Worm (Caenorhabditis elegans) whole organism, L1 larva: Measurements from ENCODE around the gene C23F12.9.

Experiments used
- C34B4.2 ChIP-seq: sonication (generic microtip); optimal IDR thresholded peaks from 2 replicates; lab custom pipeline; 2017; ENCODE audit warnings: mild to moderate bottlenecking, missing genetic modification characterization, missing compliant biosample characterization
- aly-2 ChIP-seq: fragments of 150-350 bp; optimal IDR thresholded peaks from 2 replicates; lab custom pipeline; 2014; ENCODE audit warnings: missing biosample characterization, missing genetic modification characterization
- blmp-1 ChIP-seq: fragments of 150-350 bp; optimal IDR thresholded peaks from 2 replicates; lab custom pipeline; 2014; ENCODE audit warnings: missing biosample characterization, missing genetic modification characterization
- ceh-63 ChIP-seq: fragments of 200-800 bp; sonication (Bioruptor generic); optimal IDR thresholded peaks from 2 replicates; lab custom pipeline; 2018; ENCODE audit warnings: mild to moderate bottlenecking, missing genetic modification characterization, missing compliant biosample characterization
- ceh-82 ChIP-seq, 3 experiments: fragments of 150-350 bp in 1 of 3; sonication (generic microtip) in 2 of 3; optimal IDR thresholded peaks; 2 replicates each; lab custom pipeline; 2014 to 2017; ENCODE audit warnings: missing biosample characterization in 3 of 3, missing genetic modification characterization in 3 of 3
- efl-1 ChIP-seq, 4 experiments: fragments of 150-350 bp; optimal IDR thresholded peaks in 3 of 4; peaks in 1 of 4; 1 replicate in 1 of 4; 2 replicates in 3 of 4; lab custom pipeline; 2014; ENCODE audit warnings: missing biosample characterization in 2 of 4, missing genetic modification characterization in 2 of 4, missing genetic modification reagents in 2 of 4
- efl-3 ChIP-seq: fragments of 200-800 bp; sonication (Bioruptor generic); optimal IDR thresholded peaks from 2 replicates; lab custom pipeline; 2018; ENCODE audit warnings: mild to moderate bottlenecking, missing genetic modification characterization, missing compliant biosample characterization
- egl-13 ChIP-seq: sonication (generic microtip); optimal IDR thresholded peaks from 2 replicates; lab custom pipeline; 2016; ENCODE audit warnings: missing genotype, missing genetic modification reagents, missing genetic modification characterization, missing compliant biosample characterization
- egl-27 ChIP-seq, 2 experiments: fragments of 150-350 bp in 1 of 2; sonication (generic microtip); optimal IDR thresholded peaks; 3 replicates each; lab custom pipeline; 2017 to 2018; ENCODE audit warnings: missing biosample characterization in 2 of 2, missing genetic modification characterization in 2 of 2, missing genetic modification reagents in 2 of 2
- elt-3 ChIP-seq, 6 experiments: fragments of 150-350 bp in 1 of 6; sonication (generic microtip); optimal IDR thresholded peaks; 2 replicates each; lab custom pipeline; 2017 to 2018; ENCODE audit warnings: missing biosample characterization in 6 of 6, missing genetic modification characterization in 6 of 6, inconsistent platforms in 1 of 6
- fkh-10 ChIP-seq: sonication (generic microtip); optimal IDR thresholded peaks from 2 replicates; lab custom pipeline; 2017; ENCODE audit warnings: missing biosample characterization, missing genetic modification reagents, missing genetic modification characterization
- fkh-4 ChIP-seq: sonication (generic microtip); optimal IDR thresholded peaks from 2 replicates; lab custom pipeline; 2016; ENCODE audit warnings: missing compliant biosample characterization, missing genetic modification characterization, borderline replicate concordance
- hlh-17 ChIP-seq: fragments of 200-800 bp; sonication (Bioruptor generic); optimal IDR thresholded peaks from 2 replicates; lab custom pipeline; 2018; ENCODE audit warnings: missing genetic modification characterization, mild to moderate bottlenecking, missing compliant biosample characterization, moderate library complexity, borderline replicate concordance
- hpl-2 ChIP-seq: fragments of 150-350 bp; optimal IDR thresholded peaks from 2 replicates; lab custom pipeline; 2014; ENCODE audit warnings: missing biosample characterization, missing genetic modification reagents, missing genetic modification characterization
- lin-13 ChIP-seq: fragments of 150-350 bp; optimal IDR thresholded peaks from 2 replicates; lab custom pipeline; 2014; ENCODE audit warnings: missing biosample characterization, missing genetic modification reagents, missing genetic modification characterization
- lin-14 ChIP-seq: fragments of 200-800 bp; sonication (Bioruptor generic); optimal IDR thresholded peaks from 2 replicates; lab custom pipeline; 2018; ENCODE audit warnings: mild to moderate bottlenecking, missing genetic modification characterization, moderate library complexity, missing compliant biosample characterization
- lsy-2 ChIP-seq, 2 experiments: fragments of 150-350 bp; optimal IDR thresholded peaks; 2 replicates each; lab custom pipeline; 2014; ENCODE audit warnings: missing biosample characterization in 2 of 2, missing genetic modification characterization in 2 of 2
- mab-9 ChIP-seq: fragments of 200-800 bp; sonication (Bioruptor generic); IDR thresholded peaks from 2 replicates; pipeline ENCODE4 v1.3.6; 2022; ENCODE audit warnings: missing genetic modification reagents, missing genetic modification characterization, missing compliant biosample characterization
- mef-2 ChIP-seq: fragments of 150-350 bp; optimal IDR thresholded peaks from 2 replicates; lab custom pipeline; 2014; ENCODE audit warnings: missing biosample characterization, missing genetic modification characterization
- mep-1 ChIP-seq: fragments of 150-350 bp; optimal IDR thresholded peaks from 2 replicates; lab custom pipeline; 2014; ENCODE audit warnings: missing biosample characterization, missing genetic modification characterization
- nhr-12 ChIP-seq: sonication (generic microtip); optimal IDR thresholded peaks from 2 replicates; lab custom pipeline; 2017; ENCODE audit warnings: missing biosample characterization, missing genetic modification characterization
- nhr-19 ChIP-seq: fragments of 200-800 bp; sonication (Bioruptor generic); conservative IDR thresholded peaks from 2 replicates; pipeline ENCODE4 v1.3.6; 2022; ENCODE audit warnings: missing genetic modification characterization, missing compliant biosample characterization
- nhr-237 ChIP-seq: fragments of 150-350 bp; optimal IDR thresholded peaks from 2 replicates; lab custom pipeline; 2014; ENCODE audit warnings: missing biosample characterization, missing genetic modification characterization
- nhr-28 ChIP-seq: fragments of 150-350 bp; optimal IDR thresholded peaks from 2 replicates; lab custom pipeline; 2014; ENCODE audit warnings: missing biosample characterization, missing genetic modification characterization
- nhr-71 ChIP-seq: sonication (generic microtip); optimal IDR thresholded peaks from 2 replicates; lab custom pipeline; 2016; ENCODE audit warnings: mild to moderate bottlenecking, missing genetic modification characterization, moderate library complexity, missing compliant biosample characterization
- nhr-76 ChIP-seq: sonication (generic microtip); optimal IDR thresholded peaks from 2 replicates; lab custom pipeline; 2017; ENCODE audit warnings: missing biosample characterization, missing genetic modification characterization
- nhr-77 ChIP-seq: fragments of 150-350 bp; optimal IDR thresholded peaks from 2 replicates; lab custom pipeline; 2014; ENCODE audit warnings: missing biosample characterization, missing genetic modification characterization
- nhr-84 ChIP-seq: sonication (generic microtip); optimal IDR thresholded peaks from 2 replicates; lab custom pipeline; 2017; ENCODE audit warnings: missing biosample characterization, missing genetic modification characterization
- pax-3 ChIP-seq: fragments of 200-800 bp; sonication (Bioruptor generic); optimal IDR thresholded peaks from 2 replicates; lab custom pipeline; 2018; ENCODE audit warnings: mild to moderate bottlenecking, missing genetic modification characterization, moderate library complexity, missing compliant biosample characterization
- rnt-1 ChIP-seq: sonication (generic microtip); optimal IDR thresholded peaks from 2 replicates; lab custom pipeline; 2016; ENCODE audit warnings: mild to moderate bottlenecking, missing genetic modification characterization, moderate library complexity, missing compliant biosample characterization
- skn-1 ChIP-seq: fragments of 150-350 bp; optimal IDR thresholded peaks from 2 replicates; lab custom pipeline; 2014; ENCODE audit warnings: missing biosample characterization, missing genetic modification characterization
- sox-4 ChIP-seq: sonication (generic microtip); optimal IDR thresholded peaks from 2 replicates; lab custom pipeline; 2016; ENCODE audit warnings: missing genetic modification characterization, missing compliant biosample characterization
- swsn-7 ChIP-seq: sonication (generic microtip); optimal IDR thresholded peaks from 2 replicates; lab custom pipeline; 2016; ENCODE audit warnings: missing genetic modification characterization, missing compliant biosample characterization
- tbx-2 ChIP-seq: sonication (generic microtip); optimal IDR thresholded peaks from 2 replicates; lab custom pipeline; 2016; ENCODE audit warnings: missing genetic modification characterization, missing compliant biosample characterization
- tlp-1 ChIP-seq: fragments of 150-350 bp; optimal IDR thresholded peaks from 2 replicates; lab custom pipeline; 2014; ENCODE audit warnings: missing biosample characterization, missing genetic modification characterization
- unc-130 ChIP-seq: fragments of 150-350 bp; optimal IDR thresholded peaks from 2 replicates; lab custom pipeline; 2017; ENCODE audit warnings: missing biosample characterization, missing genetic modification characterization, inconsistent platforms
- unc-30 ChIP-seq: sonication (generic microtip); optimal IDR thresholded peaks from 2 replicates; lab custom pipeline; 2017; ENCODE audit warnings: missing biosample characterization, missing genetic modification characterization
- unc-86 ChIP-seq: sonication (generic microtip); optimal IDR thresholded peaks from 2 replicates; lab custom pipeline; 2016; ENCODE audit warnings: missing genetic modification characterization, missing compliant biosample characterization
- unc-98 ChIP-seq: fragments of 200-800 bp; sonication (Bioruptor generic); IDR thresholded peaks from 2 replicates; pipeline ENCODE4 v1.3.6; 2022; ENCODE audit warnings: missing genetic modification characterization, missing compliant biosample characterization
- zip-4 ChIP-seq: fragments of 200-800 bp; sonication (Bioruptor generic); optimal IDR thresholded peaks from 2 replicates; lab custom pipeline; 2018; ENCODE audit warnings: mild to moderate bottlenecking, missing genetic modification characterization, moderate library complexity, missing compliant biosample characterization
- ztf-11 ChIP-seq, 2 experiments: sonication (generic microtip); optimal IDR thresholded peaks; 2 replicates each; lab custom pipeline; 2016 to 2017; ENCODE audit warnings: missing genetic modification characterization in 2 of 2, missing biosample characterization in 1 of 2, missing compliant biosample characterization in 1 of 2
- ztf-4 ChIP-seq: fragments of 150-350 bp; optimal IDR thresholded peaks from 2 replicates; lab custom pipeline; 2014; ENCODE audit warnings: missing biosample characterization, missing genetic modification characterization

C23F12.9 gene

DNA sequence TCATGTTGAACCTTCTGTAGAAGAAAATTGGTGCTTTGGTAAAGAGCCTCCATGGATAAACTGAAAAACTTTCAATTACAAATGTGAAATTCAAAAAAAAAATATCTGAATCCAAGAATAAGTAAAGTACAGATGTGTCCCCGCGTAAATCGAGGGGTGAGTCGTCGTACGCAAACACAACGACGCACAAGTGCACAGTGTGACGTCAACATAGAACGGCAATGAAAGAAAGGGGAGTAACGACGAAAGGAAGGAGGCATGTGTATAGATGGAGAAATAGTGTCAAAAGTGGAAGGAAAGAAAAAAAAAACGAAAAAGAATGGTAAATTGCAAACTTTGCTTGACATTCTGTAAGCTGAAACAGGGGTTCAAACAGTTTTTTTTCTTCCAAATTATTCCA is 47.7 kb downstream of the C23F12.9 start, which contains the start of gene memb-1 (continued):
- TF ChIP-seq hlh-17 (GFP tag; lab: Kevin White, UChicago), result no peak
- TF ChIP-seq unc-98, result no peak
- TF ChIP-seq nhr-76 (tag; lab: Kevin White, UChicago), result no peak
- no peak for TF ChIP-seq fkh-4 (tag; lab: Kevin White, UChicago)
- TF ChIP-seq unc-86 (tag; lab: Kevin White, UChicago), result peak; percentile 38
- peak; percentile 86 for TF ChIP-seq mep-1 (tag; lab: Kevin White, UChicago)
- TF ChIP-seq efl-3 (GFP tag; lab: Kevin White, UChicago), result no peak
- peak; percentile 28 for TF ChIP-seq skn-1
- TF ChIP-seq tbx-2 (tag; lab: Kevin White, UChicago), result peak; percentile 42
- TF ChIP-seq nhr-19 (GFP tag; lab: Robert Waterston, UW), result no peak
- TF ChIP-seq rnt-1 (tag; lab: Kevin White, UChicago), result peak; percentile 70
- TF ChIP-seq nhr-71 (tag; lab: Kevin White, UChicago), result peak; percentile 69
- TF ChIP-seq mab-9, result no peak
- no peak for TF ChIP-seq nhr-28 (tag; lab: Kevin White, UChicago)
- no peak for TF ChIP-seq lin-13 (GFP tag; lab: Kevin White, UChicago)
- TF ChIP-seq mef-2 (tag; lab: Kevin White, UChicago), result no peak
- TF ChIP-seq lin-14, result peak; percentile 84
- TF ChIP-seq aly-2 (tag; lab: Kevin White, UChicago), result no peak
- TF ChIP-seq ztf-4, result no peak
- no peak for TF ChIP-seq hpl-2 (GFP tag; lab: Kevin White, UChicago)
- no peak for TF ChIP-seq egl-13
- TF ChIP-seq egl-27 (tag; optimal IDR thresholded peaks at IDR 0.05; lab: Kevin White, UChicago), result no peak
- no peak for TF ChIP-seq fkh-10 (GFP tag; lab: Kevin White, UChicago)
- peak in 1 of 2 experiments; percentile 14 for TF ChIP-seq ztf-11 (tag; optimal IDR thresholded peaks at IDR 0.05; lab: Kevin White, UChicago)
- no peak for TF ChIP-seq nhr-12 (tag; lab: Kevin White, UChicago)
- TF ChIP-seq efl-1 (optimal IDR thresholded peaks at IDR 0.05; lab: Kevin White, UChicago), result peak; percentile 48 to 51
- TF ChIP-seq efl-1 (GFP tag; optimal IDR thresholded peaks at IDR 0.05 in 1 of 2; lab: Kevin White, UChicago), result peak; percentile 11 to 94
- no peak for TF ChIP-seq C34B4.2
- TF ChIP-seq nhr-77 (tag; lab: Kevin White, UChicago), result peak; percentile 8
- TF ChIP-seq lsy-2 (tag; optimal IDR thresholded peaks at IDR 0.05; lab: Kevin White, UChicago), result peak; percentile 56 to 63
- no peak for TF ChIP-seq sox-4 (tag; lab: Kevin White, UChicago)
- no peak for TF ChIP-seq ceh-63 (GFP tag; lab: Kevin White, UChicago)
- peak; percentile 65 for TF ChIP-seq swsn-7
- TF ChIP-seq ceh-82 (tag; optimal IDR thresholded peaks at IDR 0.05; lab: Kevin White, UChicago), result peak; percentile 43 to 60 (median 55)
- TF ChIP-seq blmp-1 (tag; lab: Kevin White, UChicago), result peak; percentile 78
- no peak for TF ChIP-seq zip-4
- TF ChIP-seq nhr-84 (tag; lab: Kevin White, UChicago), result no peak
- TF ChIP-seq tlp-1 (tag; lab: Kevin White, UChicago), result no peak
- TF ChIP-seq unc-130 (tag; lab: Kevin White, UChicago), result peak; percentile 20
- peak in 1 of 6 experiments; percentile 26 for TF ChIP-seq elt-3 (tag; optimal IDR thresholded peaks at IDR 0.05; lab: Kevin White, UChicago)
- no peak for TF ChIP-seq pax-3 (tag; lab: Kevin White, UChicago)
- TF ChIP-seq unc-30 (tag; lab: Kevin White, UChicago), result no peak
- no peak for TF ChIP-seq nhr-237 (tag; lab: Kevin White, UChicago)

DNA sequence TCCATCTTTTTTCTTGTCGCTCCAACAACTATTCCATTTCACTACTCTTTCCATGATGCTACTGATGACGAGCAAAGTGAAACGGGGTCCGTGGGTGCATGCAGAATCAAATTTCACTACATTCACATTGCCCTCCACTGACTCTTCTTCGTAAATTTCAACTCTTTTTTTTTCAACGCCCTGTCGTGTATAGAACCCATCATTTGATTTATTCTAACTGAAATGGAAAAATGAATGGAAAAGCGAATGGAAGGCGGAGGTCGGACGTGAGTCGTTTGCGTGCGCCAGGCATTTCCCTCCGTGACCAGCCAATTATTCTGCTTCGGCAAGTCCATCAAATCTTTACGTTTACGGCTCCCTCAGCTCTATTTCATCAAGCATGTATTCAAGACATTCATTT is 50.0 kb downstream of the C23F12.9 start:
- no peak for TF ChIP-seq nhr-28 (tag; lab: Kevin White, UChicago)
- peak; percentile 56 for TF ChIP-seq lin-14
- TF ChIP-seq fkh-10 (GFP tag; lab: Kevin White, UChicago), result peak; percentile 73
